Fruit fly (Drosophila melanogaster) whole organism, prepupa: ENCODE data around the gene Hsc70-4.

Source experiments
- CG3032 ChIP-seq: fragments of 200-800 bp; optimal IDR thresholded peaks from 2 replicates; lab custom pipeline; 2019; ENCODE audit warnings: missing biosample characterization, mild to moderate bottlenecking, missing genetic modification characterization, moderate library complexity
- CG6163 ChIP-seq: fragments of 200-800 bp; sonication (Bioruptor generic); IDR thresholded peaks from 3 replicates; pipeline ENCODE4 v1.3.6; 2022; ENCODE audit warnings: missing biosample characterization, missing genetic modification characterization
- OdsH ChIP-seq: fragments of 200-800 bp; sonication (Bioruptor generic); optimal IDR thresholded peaks from 3 replicates; lab custom pipeline; 2016; ENCODE audit warnings: missing biosample characterization, missing genetic modification characterization
- Sox14 ChIP-seq: fragments of 200-800 bp; sonication (Bioruptor generic); optimal IDR thresholded peaks from 3 replicates; lab custom pipeline; 2016; ENCODE audit warnings: missing biosample characterization, missing genetic modification characterization
- cyc ChIP-seq: fragments of 200-800 bp; sonication (Bioruptor generic); optimal IDR thresholded peaks from 3 replicates; lab custom pipeline; 2016; ENCODE audit warnings: missing biosample characterization, missing genetic modification characterization
- esn ChIP-seq: fragments of 200-800 bp; sonication (Bioruptor generic); optimal IDR thresholded peaks from 2 replicates; lab custom pipeline; 2016; ENCODE audit warnings: missing biosample characterization, mild to moderate bottlenecking, missing genetic modification characterization, moderate library complexity
- fkh ChIP-seq: fragments of 200-800 bp; sonication (Bioruptor generic); optimal IDR thresholded peaks from 3 replicates; lab custom pipeline; 2017; ENCODE audit warnings: missing biosample characterization, mild to moderate bottlenecking, missing genetic modification characterization, moderate library complexity
- salr ChIP-seq, 2 experiments: fragments of 200-800 bp; sonication (Bioruptor generic); optimal IDR thresholded peaks; 3 replicates each; lab custom pipeline; 2016 to 2018; ENCODE audit warnings: missing biosample characterization in 2 of 2, missing genetic modification characterization in 2 of 2, mild to moderate bottlenecking in 1 of 2
- spab ChIP-seq: fragments of 200-800 bp; sonication (Bioruptor generic); optimal IDR thresholded peaks from 2 replicates; lab custom pipeline; 2017; ENCODE audit warnings: missing biosample characterization, mild to moderate bottlenecking, missing genetic modification characterization, missing genetic modification reagents

dm6 chr3R:15293005-15293877 is 50.8 kb downstream of the Hsc70-4 start:
- TF ChIP-seq cyc (GFP tag; lab: Kevin White, UChicago): peak; percentile 51
- TF ChIP-seq CG6163 (GFP tag; lab: Robert Waterston, UW): peak; percentile 22; the same call in 1 of the 3 replicates
- TF ChIP-seq Sox14: no peak
- peak; percentile 66 for TF ChIP-seq esn (GFP tag; lab: Kevin White, UChicago)
- TF ChIP-seq fkh (GFP tag; lab: Kevin White, UChicago): no peak
- TF ChIP-seq OdsH (GFP tag; lab: Kevin White, UChicago): no peak
- no peak for TF ChIP-seq CG3032 (tag; lab: Kevin White, UChicago)
- TF ChIP-seq spab (GFP tag; lab: Kevin White, UChicago): no peak
- no peak for TF ChIP-seq salr (GFP tag; optimal IDR thresholded peaks at IDR 0.05; lab: Kevin White, UChicago)
